Fruit fly (Drosophila melanogaster) Kc167 (cell line): ENCODE data around the gene Bet5.

Experiments used
- Sin3A ChIP-seq: fragments of >200 bp; optimal IDR thresholded peaks from 2 replicates; lab custom pipeline; 2018; ENCODE audit warnings: missing external identifiers
- h ChIP-seq: fragments of >200 bp; optimal IDR thresholded peaks from 3 replicates; lab custom pipeline; 2018; ENCODE audit warnings: missing external identifiers
- psq ChIP-seq: fragments of >200 bp; optimal IDR thresholded peaks from 2 replicates; lab custom pipeline; 2017; ENCODE audit warnings: missing external identifiers
- ttk ChIP-seq: sonication (Bioruptor generic); optimal IDR thresholded peaks from 2 replicates; lab custom pipeline; 2017; ENCODE audit warnings: missing external identifiers

DNA sequence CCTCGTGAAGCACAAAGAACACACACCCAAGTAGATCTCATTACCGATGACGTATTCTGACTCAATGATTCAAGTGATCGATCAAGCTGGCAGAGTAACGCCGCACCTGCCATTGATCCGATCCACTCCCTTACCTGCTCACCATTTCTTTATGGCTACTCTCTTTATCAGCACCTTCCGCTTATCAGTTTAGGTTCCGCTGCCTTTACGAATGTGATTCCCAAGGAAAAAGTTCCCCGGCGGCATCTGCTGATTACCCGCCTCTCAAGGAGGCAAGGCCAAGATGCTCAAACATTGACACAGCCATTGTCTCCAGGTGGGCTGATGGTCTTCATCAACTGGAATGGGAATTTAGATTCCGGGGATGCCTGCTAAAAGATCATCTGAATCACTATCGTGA, 35.0 kb downstream of the Bet5 start:
- TF ChIP-seq h (lab: Kevin White, UChicago) (no peak), ttk (no peak), Sin3A (lab: Kevin White, UChicago) (no peak), psq (lab: Kevin White, UChicago) (no peak)
